In genomic region chrX:1830396-1831218, dm6 we compare ENCODE assay signal across 1 fruit fly cellular context.
TF ChIP-seq lines count a peak whose summit lies in the region.

No protein-coding gene starts in this region.

TF ChIP-seq in whole organism, embryonic, 481 proteins besides CTCF, POLR2A, EP300 and RAD21 (continued from another document):
- TF ChIP-seq ind (GFP tag; optimal IDR thresholded peaks at IDR 0.05; lab: Kevin White, UChicago) = peak; percentile 93
- TF ChIP-seq Max (GFP tag; optimal IDR thresholded peaks at IDR 0.05; lab: Kevin White, UChicago) = peak; percentile 93
- peak; percentile 91 for TF ChIP-seq cas (GFP tag; IDR thresholded peaks at IDR 0.05; lab: Robert Waterston, UW)
- peak; percentile 90 for TF ChIP-seq CG4820 (GFP tag; optimal IDR thresholded peaks at IDR 0.05; lab: Kevin White, UChicago)
- TF ChIP-seq Atf6 (GFP tag; IDR thresholded peaks at IDR 0.05; lab: Robert Waterston, UW) = peak; percentile 94
- peak; percentile 95 for TF ChIP-seq Nf-YA (GFP tag; IDR thresholded peaks at IDR 0.05; lab: Robert Waterston, UW)
- no peak for TF ChIP-seq pita (GFP tag; optimal IDR thresholded peaks at IDR 0.05; lab: Kevin White, UChicago)
- peak; percentile 98 for TF ChIP-seq ranshi (GFP tag; IDR thresholded peaks at IDR 0.05; lab: Robert Waterston, UW)
- peak; percentile 78 for TF ChIP-seq CG30020 (tag; optimal IDR thresholded peaks at IDR 0.05; lab: Kevin White, UChicago)
- TF ChIP-seq ham (GFP tag; IDR thresholded peaks at IDR 0.05; lab: Robert Waterston, UW) = peak; percentile 82; the same call in 1 of the 2 replicates
- peak; percentile 91 for TF ChIP-seq NK7.1 (GFP tag; optimal IDR thresholded peaks at IDR 0.05; lab: Kevin White, UChicago)
- TF ChIP-seq CG12391 (tag; optimal IDR thresholded peaks at IDR 0.05; lab: Kevin White, UChicago) = peak; percentile 96
- peak; percentile 89 for TF ChIP-seq Hmx (GFP tag; optimal IDR thresholded peaks at IDR 0.05; lab: Kevin White, UChicago)
- TF ChIP-seq Dll (GFP tag; IDR thresholded peaks at IDR 0.05; lab: Robert Waterston, UW; ENCODE audit: partially characterized antibody) = 0 out of 4 replicates have a peak, but pooled peaks have one; percentile 18
- peak; percentile 91 for TF ChIP-seq CG17612 (GFP tag; IDR thresholded peaks at IDR 0.05; lab: Robert Waterston, UW)
- TF ChIP-seq cg (GFP tag; optimal IDR thresholded peaks at IDR 0.05; lab: Kevin White, UChicago) = no peak
- TF ChIP-seq BEAF-32 (GFP tag; optimal IDR thresholded peaks at IDR 0.05; lab: Kevin White, UChicago) = peak; percentile 13
- TF ChIP-seq CG10321 (GFP tag; IDR thresholded peaks at IDR 0.05; lab: Robert Waterston, UW) = peak; percentile 76
- peak; percentile 99 for TF ChIP-seq CG4707 (GFP tag; optimal IDR thresholded peaks at IDR 0.05; lab: Kevin White, UChicago)
- TF ChIP-seq CG13894 (tag; optimal IDR thresholded peaks at IDR 0.05; lab: Kevin White, UChicago) = peak; percentile 93
- TF ChIP-seq Oaz (GFP tag; IDR thresholded peaks at IDR 0.05; lab: Robert Waterston, UW) = peak; percentile 94
- peak; percentile 96 for TF ChIP-seq CrebB (tag; optimal IDR thresholded peaks at IDR 0.05; lab: Kevin White, UChicago)
- TF ChIP-seq CG15601 (tag; optimal IDR thresholded peaks at IDR 0.05; lab: Kevin White, UChicago) = peak; percentile 91
- TF ChIP-seq CG17568 (GFP tag; optimal IDR thresholded peaks at IDR 0.05; lab: Kevin White, UChicago) = peak; percentile 93
- TF ChIP-seq sr (GFP tag; IDR thresholded peaks at IDR 0.05; lab: Robert Waterston, UW) = peak; percentile 93
- peak; percentile 97 for TF ChIP-seq Ptx1 (GFP tag; IDR thresholded peaks at IDR 0.05; lab: Robert Waterston, UW)
- TF ChIP-seq CG14050 (GFP tag; IDR thresholded peaks at IDR 0.05; lab: Robert Waterston, UW) = peak; percentile 96
- peak; percentile 94 for TF ChIP-seq CG18262 (tag; optimal IDR thresholded peaks at IDR 0.05; lab: Kevin White, UChicago)
- peak; percentile 59; the same call in 1 of the 2 replicates for TF ChIP-seq crol (GFP tag; IDR thresholded peaks at IDR 0.05; lab: Robert Waterston, UW)
- peak; percentile 98 for TF ChIP-seq oc (tag; optimal IDR thresholded peaks at IDR 0.05; lab: Kevin White, UChicago)
- peak; percentile 90 for TF ChIP-seq CG7987 (GFP tag; optimal IDR thresholded peaks at IDR 0.05; lab: Kevin White, UChicago)
- TF ChIP-seq Rx (GFP tag; IDR thresholded peaks at IDR 0.05; lab: Robert Waterston, UW) = peak; percentile 97
- peak; percentile 94 for TF ChIP-seq bcd (GFP tag; optimal IDR thresholded peaks at IDR 0.05; lab: Kevin White, UChicago)
- TF ChIP-seq Ets97D (GFP tag; optimal IDR thresholded peaks at IDR 0.05; lab: Kevin White, UChicago) = peak; percentile 82
- TF ChIP-seq Nf-YC (tag; optimal IDR thresholded peaks at IDR 0.05; lab: Kevin White, UChicago) = peak; percentile 88
- TF ChIP-seq CoRest (tag; optimal IDR thresholded peaks at IDR 0.05; lab: Kevin White, UChicago) = peak; percentile 97
- TF ChIP-seq Vsx1 (GFP tag; optimal IDR thresholded peaks at IDR 0.05; lab: Kevin White, UChicago) = peak; percentile 90
